Fruit fly (Drosophila melanogaster) whole organism, pupa: ENCODE data around the gene CG11911.

Source experiments
- CG10348 ChIP-seq: fragments of 200-800 bp; sonication (Bioruptor generic); IDR thresholded peaks from 2 replicates; pipeline ENCODE4 v1.3.6; 2022; ENCODE audit warnings: missing biosample characterization, missing genetic modification characterization
- EcR ChIP-seq: fragments of 200-800 bp; sonication (Bioruptor generic); optimal IDR thresholded peaks from 3 replicates; lab custom pipeline; 2019; ENCODE audit warnings: missing biosample characterization, missing genetic modification characterization, mild to moderate bottlenecking, moderate library complexity, missing genetic modification reagents
- Ets98B ChIP-seq: fragments of 200-800 bp; sonication (Bioruptor generic); IDR thresholded peaks from 2 replicates; pipeline ENCODE4 v1.3.6; 2022; ENCODE audit warnings: missing biosample characterization, missing genetic modification characterization
- Pif1A ChIP-seq: fragments of 200-800 bp; sonication (Bioruptor generic); optimal IDR thresholded peaks from 3 replicates; lab custom pipeline; 2016; ENCODE audit warnings: missing biosample characterization, missing genetic modification characterization
- Pif1B ChIP-seq: fragments of 200-800 bp; sonication (Bioruptor generic); optimal IDR thresholded peaks from 3 replicates; lab custom pipeline; 2016; ENCODE audit warnings: missing biosample characterization, missing genetic modification characterization

- no peak for TF ChIP-seq Pif1A
- no peak for TF ChIP-seq Pif1B (GFP tag; lab: Kevin White, UChicago)
- no peak for TF ChIP-seq CG10348
- no peak for TF ChIP-seq Ets98B (GFP tag; lab: Robert Waterston, UW)
- no peak for TF ChIP-seq EcR (GFP tag; lab: Kevin White, UChicago)
Measured at dm6 chr2L:308194-308706, 12.8 kb downstream of the CG11911 start.
